Worm (Caenorhabditis elegans): ENCODE results near the gene rde-4.

ce11 chrIII:10236291-10236871 is 17.9 kb upstream of the rde-4 start:
- TF ChIP-seq nhr-11 (tag; optimal IDR thresholded peaks at IDR 0.05) = no peak
- TF ChIP-seq R02D3.7 (tag; optimal IDR thresholded peaks at IDR 0.05) = no peak
- no peak for TF ChIP-seq unc-62 (GFP tag; optimal IDR thresholded peaks at IDR 0.05)
- TF ChIP-seq zag-1 (tag; optimal IDR thresholded peaks at IDR 0.05) = no peak
- no peak for TF ChIP-seq elt-2 (tag; optimal IDR thresholded peaks at IDR 0.05)
- TF ChIP-seq ztf-11 (tag; optimal IDR thresholded peaks at IDR 0.05) = no peak
- TF ChIP-seq tbx-2 (tag; optimal IDR thresholded peaks at IDR 0.05) = no peak
- no peak for TF ChIP-seq eor-1 (tag; optimal IDR thresholded peaks at IDR 0.05)

Measured in whole organism, L3 larva.